Fruit fly (Drosophila melanogaster) whole organism, wandering third instar larva: Measurements from ENCODE around the gene sstn.

ENCODE experiments used
- Abd-B ChIP-seq: fragments of >200 bp; optimal IDR thresholded peaks from 2 replicates; lab custom pipeline; 2017; ENCODE audit warnings: missing biosample characterization, missing genetic modification characterization
- CG32264 ChIP-seq: fragments of 200-800 bp; sonication (Bioruptor generic); optimal IDR thresholded peaks from 2 replicates; lab custom pipeline; 2016; ENCODE audit warnings: missing biosample characterization, missing genetic modification characterization
- CG9705 ChIP-seq: fragments of 200-800 bp; sonication (Bioruptor generic); optimal IDR thresholded peaks from 2 replicates; lab custom pipeline; 2018; ENCODE audit warnings: missing biosample characterization, mild to moderate bottlenecking, missing genetic modification characterization
- CrebA ChIP-seq: fragments of 200-800 bp; sonication (Bioruptor generic); optimal IDR thresholded peaks from 2 replicates; lab custom pipeline; 2016; ENCODE audit warnings: missing biosample characterization, mild to moderate bottlenecking, missing genetic modification characterization, borderline replicate concordance
- Dfd ChIP-seq: fragments of >200 bp; optimal IDR thresholded peaks from 2 replicates; lab custom pipeline; 2017; ENCODE audit warnings: missing biosample characterization, missing genetic modification characterization
- Dif ChIP-seq: fragments of 200-275, 200-300 bp; sonication (Bioruptor generic); optimal IDR thresholded peaks from 2 replicates; lab custom pipeline; 2018; ENCODE audit warnings: missing biosample characterization, missing genetic modification characterization; ENCODE audit not compliant: partially characterized antibody
- GATAd ChIP-seq: sonication (Bioruptor generic); optimal IDR thresholded peaks from 2 replicates; lab custom pipeline; 2016; ENCODE audit warnings: missing biosample characterization, missing genetic modification characterization
- HLH106 ChIP-seq: fragments of 200-800 bp; optimal IDR thresholded peaks from 3 replicates; lab custom pipeline; 2019; ENCODE audit warnings: missing biosample characterization, mild to moderate bottlenecking, missing genetic modification characterization, moderate library complexity
- Hr78 ChIP-seq: fragments of >200 bp; optimal IDR thresholded peaks from 2 replicates; lab custom pipeline; 2017; ENCODE audit warnings: missing biosample characterization, missing genetic modification characterization
- Hr83 ChIP-seq: fragments of 200-300 bp; sonication (Bioruptor generic); optimal IDR thresholded peaks from 2 replicates; lab custom pipeline; 2016; ENCODE audit warnings: missing biosample characterization, mild to moderate bottlenecking, missing genetic modification characterization, moderate library complexity; ENCODE audit not compliant: poor library complexity, severe bottlenecking
- Jra ChIP-seq: sonication (Bioruptor generic); optimal IDR thresholded peaks from 2 replicates; lab custom pipeline; 2016; ENCODE audit warnings: missing biosample characterization, missing genetic modification characterization
- Mio ChIP-seq: sonication (Bioruptor generic); optimal IDR thresholded peaks from 2 replicates; lab custom pipeline; 2016; ENCODE audit warnings: missing biosample characterization, missing genetic modification characterization
- Myc ChIP-seq: fragments of >200 bp; optimal IDR thresholded peaks from 2 replicates; lab custom pipeline; 2017
- N ChIP-seq: fragments of >200 bp; optimal IDR thresholded peaks from 2 replicates; lab custom pipeline; 2018; ENCODE audit warnings: missing biosample characterization, missing external identifiers, missing genetic modification characterization
- OdsH ChIP-seq: fragments of 200-800 bp; sonication (Bioruptor generic); optimal IDR thresholded peaks from 2 replicates; lab custom pipeline; 2016; ENCODE audit warnings: missing biosample characterization, mild to moderate bottlenecking, missing genetic modification characterization
- Rel ChIP-seq, 2 experiments: fragments of 200-800 bp; sonication (Bioruptor generic) in 1 of 2; optimal IDR thresholded peaks; 2 replicates in 1 of 2; 3 replicates in 1 of 2; lab custom pipeline; 2016 to 2019; ENCODE audit warnings: mild to moderate bottlenecking in 2 of 2, missing biosample characterization in 2 of 2, missing genetic modification characterization in 2 of 2, moderate library complexity in 1 of 2
- Sp1 ChIP-seq: fragments of 200-800 bp; sonication (Bioruptor generic); optimal IDR thresholded peaks from 3 replicates; lab custom pipeline; 2019; ENCODE audit warnings: missing biosample characterization, mild to moderate bottlenecking, missing genetic modification characterization, moderate library complexity
- Vsx2 ChIP-seq: fragments of 200-300, 225-300 bp; sonication (Bioruptor generic); optimal IDR thresholded peaks from 2 replicates; lab custom pipeline; 2018; ENCODE audit warnings: missing biosample characterization, missing genetic modification characterization; ENCODE audit not compliant: partially characterized antibody
- br ChIP-seq: fragments of 200-800 bp; sonication (Bioruptor generic); optimal IDR thresholded peaks from 2 replicates; lab custom pipeline; 2016; ENCODE audit warnings: missing biosample characterization, missing genetic modification characterization
- brk ChIP-seq: fragments of 200-800 bp; sonication (Bioruptor generic); optimal IDR thresholded peaks from 2 replicates; lab custom pipeline; 2016; ENCODE audit warnings: missing biosample characterization, mild to moderate bottlenecking, missing genetic modification characterization
- dl ChIP-seq, 2 experiments: fragments of 175-275, 200-275 bp in 1 of 2; fragments of 200-275 bp in 1 of 2; sonication (Bioruptor generic); optimal IDR thresholded peaks; lab custom pipeline; 2018; ENCODE audit warnings: mild to moderate bottlenecking in 2 of 2, missing biosample characterization in 2 of 2, missing genetic modification characterization in 2 of 2, moderate library complexity in 2 of 2; ENCODE audit not compliant: partially characterized antibody in 2 of 2, insufficient read depth in 1 of 2
- dsf ChIP-seq: sonication (Bioruptor generic); optimal IDR thresholded peaks from 2 replicates; lab custom pipeline; 2016; ENCODE audit warnings: missing biosample characterization, missing genetic modification characterization, borderline replicate concordance
- ey ChIP-seq: fragments of 200-800 bp; sonication (Bioruptor generic); optimal IDR thresholded peaks from 2 replicates; lab custom pipeline; 2016; ENCODE audit warnings: missing biosample characterization, missing genetic modification characterization
- foxo ChIP-seq, 2 experiments: fragments of 200-800 bp; sonication (Bioruptor generic); optimal IDR thresholded peaks; 2 replicates in 1 of 2; 3 replicates in 1 of 2; lab custom pipeline; 2016 to 2017; ENCODE audit warnings: missing biosample characterization in 2 of 2, missing genetic modification characterization in 2 of 2
- h ChIP-seq: fragments of 200-800 bp; sonication (Bioruptor generic); optimal IDR thresholded peaks from 3 replicates; lab custom pipeline; 2016; ENCODE audit warnings: missing biosample characterization, mild to moderate bottlenecking, missing genetic modification characterization
- jim ChIP-seq: fragments of 175-275, 200-325 bp; sonication (Bioruptor generic); optimal IDR thresholded peaks from 2 replicates; lab custom pipeline; 2016; ENCODE audit warnings: missing biosample characterization, mild to moderate bottlenecking, missing genetic modification characterization
- pan ChIP-seq: fragments of >200 bp; optimal IDR thresholded peaks from 2 replicates; lab custom pipeline; 2017
- rgr ChIP-seq: fragments of 200-800 bp; sonication (Bioruptor generic); optimal IDR thresholded peaks from 3 replicates; lab custom pipeline; 2016; ENCODE audit warnings: missing biosample characterization, mild to moderate bottlenecking, missing genetic modification characterization
- sage ChIP-seq: fragments of 200-800 bp; sonication (Bioruptor generic); optimal IDR thresholded peaks from 2 replicates; lab custom pipeline; 2016; ENCODE audit warnings: missing biosample characterization, mild to moderate bottlenecking, missing genetic modification characterization
- sv ChIP-seq: fragments of 200-800 bp; sonication (Bioruptor generic); optimal IDR thresholded peaks from 3 replicates; lab custom pipeline; 2016; ENCODE audit warnings: missing biosample characterization, missing genetic modification characterization
- tai ChIP-seq: sonication (Bioruptor generic); optimal IDR thresholded peaks from 2 replicates; lab custom pipeline; 2016; ENCODE audit warnings: missing biosample characterization, missing genetic modification characterization

The sstn gene

dm6 chr3L:15045114-15045513 lies 49.4 kb downstream of the sstn start:
- TF ChIP-seq Sp1 (GFP tag; lab: Kevin White, UChicago): no peak
- TF ChIP-seq pan (lab: Kevin White, UChicago): no peak
- TF ChIP-seq GATAd (GFP tag; lab: Kevin White, UChicago): no peak
- no peak for TF ChIP-seq Dfd (GFP tag; lab: Kevin White, UChicago)
- no peak for TF ChIP-seq jim (GFP tag; lab: Kevin White, UChicago)
- TF ChIP-seq Jra: no peak
- TF ChIP-seq Myc (lab: Kevin White, UChicago): no peak
- TF ChIP-seq N (GFP tag; lab: Kevin White, UChicago): no peak
- TF ChIP-seq dsf (GFP tag; lab: Kevin White, UChicago): no peak
- TF ChIP-seq sage (GFP tag; lab: Kevin White, UChicago): no peak
- no peak for TF ChIP-seq CG9705 (GFP tag; lab: Kevin White, UChicago)
- no peak for TF ChIP-seq CG32264 (GFP tag; lab: Kevin White, UChicago)
- no peak for TF ChIP-seq OdsH (GFP tag; lab: Kevin White, UChicago)
- TF ChIP-seq tai (GFP tag; lab: Kevin White, UChicago): no peak
- no peak for TF ChIP-seq Hr78 (GFP tag; lab: Kevin White, UChicago)
- TF ChIP-seq rgr: no peak
- TF ChIP-seq CrebA (GFP tag; lab: Kevin White, UChicago): no peak

- TF ChIP-seq GATAd (GFP tag; lab: Kevin White, UChicago): no peak
- TF ChIP-seq Mio (GFP tag; lab: Kevin White, UChicago): no peak
- TF ChIP-seq Myc (lab: Kevin White, UChicago): no peak
- no peak for TF ChIP-seq Rel (GFP tag; optimal IDR thresholded peaks at IDR 0.05; lab: Kevin White, UChicago)
- TF ChIP-seq Rel (tag; optimal IDR thresholded peaks at IDR 0.05; lab: Kevin White, UChicago): no peak
- no peak for TF ChIP-seq jim (GFP tag; lab: Kevin White, UChicago)
- no peak for TF ChIP-seq Sp1 (GFP tag; lab: Kevin White, UChicago)
- no peak for TF ChIP-seq HLH106 (tag; lab: Kevin White, UChicago)
- no peak for TF ChIP-seq h (GFP tag; lab: Kevin White, UChicago)
- no peak for TF ChIP-seq CrebA (GFP tag; lab: Kevin White, UChicago)
- TF ChIP-seq pan (lab: Kevin White, UChicago): no peak
- no peak for TF ChIP-seq brk (GFP tag; lab: Kevin White, UChicago)
- TF ChIP-seq ey (GFP tag; lab: Kevin White, UChicago): no peak
- TF ChIP-seq Hr78 (GFP tag; lab: Kevin White, UChicago): no peak
- TF ChIP-seq OdsH (GFP tag; lab: Kevin White, UChicago): no peak
- TF ChIP-seq dsf (GFP tag; lab: Kevin White, UChicago): no peak
- no peak for TF ChIP-seq CG9705 (GFP tag; lab: Kevin White, UChicago)
- TF ChIP-seq Hr83: no peak
- no peak for TF ChIP-seq br
These were observed 50.6 kb downstream of the sstn start, which contains the start of gene ind for dm6 chr3L:15043874-15044336. Gene ind (minus strand): TSS chr3L:15043924.

dm6 chr3L:15043465-15043864 lies 51.1 kb downstream of the sstn start:
- TF ChIP-seq sage (GFP tag; lab: Kevin White, UChicago): no peak
- peak; percentile 75 for TF ChIP-seq Dfd (GFP tag; lab: Kevin White, UChicago)
- TF ChIP-seq, all 38 proteins: peak for 1

- no peak for TF ChIP-seq Dif (GFP tag; lab: Kevin White, UChicago)
- TF ChIP-seq Vsx2 (GFP tag; lab: Kevin White, UChicago): no peak
- no peak for TF ChIP-seq ey (GFP tag; lab: Kevin White, UChicago)
- no peak for TF ChIP-seq sage (GFP tag; lab: Kevin White, UChicago)
- TF ChIP-seq Dfd (GFP tag; lab: Kevin White, UChicago): no peak
- no peak for TF ChIP-seq GATAd (GFP tag; lab: Kevin White, UChicago)
- TF ChIP-seq Mio (GFP tag; lab: Kevin White, UChicago): no peak
- TF ChIP-seq dl (GFP tag; optimal IDR thresholded peaks at IDR 0.05; lab: Kevin White, UChicago; ENCODE audit: insufficient read depth in 1 of 2, partially characterized antibody in 2 of 2): no peak
- TF ChIP-seq sv (GFP tag; lab: Kevin White, UChicago): no peak
- TF ChIP-seq Abd-B (GFP tag; lab: Kevin White, UChicago): no peak
- no peak for TF ChIP-seq foxo (GFP tag; optimal IDR thresholded peaks at IDR 0.05; lab: Kevin White, UChicago)
- TF ChIP-seq CG32264 (GFP tag; lab: Kevin White, UChicago): no peak
- TF ChIP-seq h (GFP tag; lab: Kevin White, UChicago): no peak
These were observed 52.0 kb downstream of the sstn start, which contains the start of gene Rpn12R for dm6 chr3L:15042470-15042869. Gene Rpn12R (minus strand): TSS chr3L:15042570.
